Worm (Caenorhabditis elegans) whole organism, mixed stage, embryonic: ENCODE data around the gene R05D8.9.

Experiments
- blmp-1 ChIP-seq: fragments of 150-350 bp; optimal IDR thresholded peaks from 2 replicates; lab custom pipeline; 2014; ENCODE audit warnings: missing biosample characterization, missing genetic modification characterization
- ham-2 ChIP-seq: fragments of 200-800 bp; sonication (Bioruptor generic); optimal IDR thresholded peaks from 2 replicates; lab custom pipeline; 2018; ENCODE audit warnings: mild to moderate bottlenecking, missing genetic modification characterization, missing compliant biosample characterization
- nhr-2 ChIP-seq: fragments of 150-350 bp; optimal IDR thresholded peaks from 2 replicates; lab custom pipeline; 2014; ENCODE audit warnings: missing biosample characterization, missing genetic modification characterization
- unc-39 ChIP-seq: fragments of 150-350 bp; optimal IDR thresholded peaks from 2 replicates; lab custom pipeline; 2014; ENCODE audit warnings: missing biosample characterization, missing genetic modification characterization
- unc-62 ChIP-seq: fragments of 150-350 bp; optimal IDR thresholded peaks from 2 replicates; lab custom pipeline; 2014; ENCODE audit warnings: missing biosample characterization, missing genetic modification reagents, missing genetic modification characterization

DNA sequence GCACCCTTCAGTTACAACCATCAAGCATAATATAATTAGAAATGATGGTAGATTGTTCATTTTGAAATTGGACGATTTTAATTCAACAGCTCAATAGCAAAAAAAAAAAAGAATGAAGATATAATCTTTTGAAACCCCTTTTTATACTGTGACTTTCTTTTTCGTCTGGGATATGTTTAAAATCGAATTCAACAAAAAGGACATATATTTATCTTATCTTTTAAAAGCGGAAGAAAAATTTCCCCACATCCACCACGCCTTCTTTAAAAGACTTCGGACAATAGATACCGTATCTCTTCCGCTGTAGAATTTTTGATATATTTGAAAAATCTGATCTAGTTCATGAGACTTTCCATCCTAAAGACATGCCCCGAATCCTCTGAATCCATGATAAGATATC, 13.4 kb upstream of the R05D8.9 start, which contains the start of gene R05D8.11:
- TF ChIP-seq unc-62 (GFP tag; lab: Kevin White, UChicago) (no peak), unc-39 (tag; lab: Kevin White, UChicago) (no peak), ham-2 (GFP tag; lab: Kevin White, UChicago) (no peak), blmp-1 (no peak), nhr-2 (no peak)
